Fruit fly (Drosophila melanogaster): ENCODE measurements around the gene CG42780.

The CG42780 gene

DNA sequence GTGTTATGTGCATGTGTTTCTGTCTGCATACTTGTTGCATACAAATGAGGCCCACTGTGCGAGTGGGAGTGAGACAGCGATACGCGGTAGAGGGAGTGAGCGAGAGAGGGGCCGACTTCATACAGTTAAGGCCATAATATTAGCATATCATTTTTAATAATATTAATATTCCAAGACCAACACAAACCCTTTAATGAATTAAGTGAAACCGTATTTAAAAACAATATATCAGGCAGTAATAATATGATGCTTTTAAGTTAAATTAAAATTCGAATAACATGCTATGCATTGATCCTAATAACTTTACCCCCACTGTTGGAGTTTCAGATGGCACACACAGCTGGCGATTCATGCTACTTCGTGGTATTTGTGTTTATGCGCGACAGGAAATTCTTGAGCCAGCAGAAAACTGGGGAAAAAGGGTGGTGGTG is 7.2 kb downstream of the CG42780 start (continued):
- peak; percentile 94 for TF ChIP-seq seq (GFP tag; IDR thresholded peaks at IDR 0.05)
- TF ChIP-seq NfI (GFP tag; optimal IDR thresholded peaks at IDR 0.05), result peak; percentile 91
- peak; percentile 97 for TF ChIP-seq HmgZ (tag; optimal IDR thresholded peaks at IDR 0.05)
- peak; percentile 77 for TF ChIP-seq NC2β (GFP tag; optimal IDR thresholded peaks at IDR 0.05)
- TF ChIP-seq Eip74EF (GFP tag; optimal IDR thresholded peaks at IDR 0.05), result peak in 1 of 2 experiments; percentile 98
- TF ChIP-seq CG6765 (GFP tag; optimal IDR thresholded peaks at IDR 0.05), result peak; percentile 80
- TF ChIP-seq Xrp1 (GFP tag; IDR thresholded peaks at IDR 0.05), result peak; percentile 99
- TF ChIP-seq CG8290 (GFP tag; optimal IDR thresholded peaks at IDR 0.05), result peak; percentile 94
- TF ChIP-seq CG8290 (tag; optimal IDR thresholded peaks at IDR 0.05), result peak; percentile 81 to 87
- TF ChIP-seq Fer1 (GFP tag; optimal IDR thresholded peaks at IDR 0.05), result peak; percentile 96
- TF ChIP-seq Ets97D (GFP tag; optimal IDR thresholded peaks at IDR 0.05), result peak; percentile 67
- TF ChIP-seq Dip3 (GFP tag; optimal IDR thresholded peaks at IDR 0.05), result peak; percentile 57
- peak; percentile 45 for TF ChIP-seq pb (GFP tag; optimal IDR thresholded peaks at IDR 0.05)
- TF ChIP-seq Camta (GFP tag; optimal IDR thresholded peaks at IDR 0.05), result peak; percentile 74
- TF ChIP-seq PHDP (tag; optimal IDR thresholded peaks at IDR 0.05), result peak; percentile 97
- no peak for TF ChIP-seq HmgD (GFP tag; optimal IDR thresholded peaks at IDR 0.05)
- peak; percentile 60 for TF ChIP-seq CG13624 (GFP tag; optimal IDR thresholded peaks at IDR 0.05)
- peak; percentile 97 for TF ChIP-seq Blimp-1 (GFP tag; optimal IDR thresholded peaks at IDR 0.05)
- TF ChIP-seq gem (tag; optimal IDR thresholded peaks at IDR 0.05), result peak; percentile 98
- 0 out of 2 replicates have a peak, but pooled peaks have one; percentile 14 for TF ChIP-seq Dip2 (GFP tag; IDR thresholded peaks at IDR 0.05)
- TF ChIP-seq CG13296 (GFP tag; optimal IDR thresholded peaks at IDR 0.05), result peak; percentile 94
- TF ChIP-seq CkIIα-i1 (GFP tag; IDR thresholded peaks at IDR 0.05), result peak; percentile 82
- TF ChIP-seq CG4820 (GFP tag; optimal IDR thresholded peaks at IDR 0.05), result peak; percentile 96
- peak; percentile 82 for TF ChIP-seq cg (GFP tag; optimal IDR thresholded peaks at IDR 0.05)
- TF ChIP-seq bab2 (GFP tag; optimal IDR thresholded peaks at IDR 0.05), result peak; percentile 82
- no peak for TF ChIP-seq Bgb (GFP tag; IDR thresholded peaks at IDR 0.05; ENCODE audit: partially characterized antibody)
- peak; percentile 97 for TF ChIP-seq Spps (tag; optimal IDR thresholded peaks at IDR 0.05)
- peak; percentile 95 for TF ChIP-seq nau (GFP tag; optimal IDR thresholded peaks at IDR 0.05)
- peak; percentile 95 for TF ChIP-seq HHEX (GFP tag; optimal IDR thresholded peaks at IDR 0.05)
- TF ChIP-seq D19B (GFP tag; optimal IDR thresholded peaks at IDR 0.05), result peak; percentile 78
- TF ChIP-seq CG31224 (GFP tag; IDR thresholded peaks at IDR 0.05), result peak; percentile 81
- peak; percentile 97 for TF ChIP-seq CG33557 (GFP tag; optimal IDR thresholded peaks at IDR 0.05)
- TF ChIP-seq GATAe (GFP tag; conservative IDR thresholded peaks at IDR 0.05), result peak; percentile 79
- peak; percentile 78 to 92 for TF ChIP-seq chif (GFP tag; optimal IDR thresholded peaks at IDR 0.05)
- peak in 1 of 3 experiments; percentile 97 for TF ChIP-seq Stat92E (GFP tag; optimal IDR thresholded peaks at IDR 0.05)
- TF ChIP-seq CG7786 (GFP tag; optimal IDR thresholded peaks at IDR 0.05), result peak; percentile 68
- TF ChIP-seq nmo (GFP tag; optimal IDR thresholded peaks at IDR 0.05), result peak; percentile 98
- TF ChIP-seq pum (GFP tag; optimal IDR thresholded peaks at IDR 0.05), result peak; percentile 76
- peak; percentile 77 for TF ChIP-seq abd-A (tag; optimal IDR thresholded peaks at IDR 0.05)
- TF ChIP-seq CG14014 (GFP tag; IDR thresholded peaks at IDR 0.05), result peak; percentile 92
- TF ChIP-seq CG4282 (GFP tag; optimal IDR thresholded peaks at IDR 0.05), result peak; percentile 57
- peak; percentile 85 for TF ChIP-seq CG7357 (GFP tag; IDR thresholded peaks at IDR 0.05)
- TF ChIP-seq CG10321 (GFP tag; IDR thresholded peaks at IDR 0.05), result peak; percentile 79
- TF ChIP-seq CG10274 (GFP tag; optimal IDR thresholded peaks at IDR 0.05), result peak; percentile 71
- TF ChIP-seq CG11398 (GFP tag; optimal IDR thresholded peaks at IDR 0.05), result peak; percentile 77
- no peak for TF ChIP-seq lov (optimal IDR thresholded peaks at IDR 0.05)
- TF ChIP-seq lov (GFP tag; IDR thresholded peaks at IDR 0.05), result peak; percentile 92
- peak; percentile 28 for TF ChIP-seq emc (GFP tag; optimal IDR thresholded peaks at IDR 0.05)
- peak; percentile 94 for TF ChIP-seq CG32772 (GFP tag; IDR thresholded peaks at IDR 0.05)
- no peak for TF ChIP-seq CG8478 (optimal IDR thresholded peaks at IDR 0.05)
- peak in 1 of 2 experiments; percentile 93 for TF ChIP-seq Hr78 (GFP tag; optimal IDR thresholded peaks at IDR 0.05)
